Worm (Caenorhabditis elegans) whole organism, L2 larva: ENCODE measurements around the gene nos-2.

Experiments
- alr-1 ChIP-seq: fragments of 150-350 bp; optimal IDR thresholded peaks from 2 replicates; lab custom pipeline; 2014; ENCODE audit warnings: missing biosample characterization, missing genetic modification characterization
- nhr-11 ChIP-seq: fragments of 150-350 bp; optimal IDR thresholded peaks from 2 replicates; lab custom pipeline; 2014; ENCODE audit warnings: missing biosample characterization, missing genetic modification characterization
- nhr-21 ChIP-seq: fragments of 150-350 bp; optimal IDR thresholded peaks from 2 replicates; lab custom pipeline; 2014; ENCODE audit warnings: missing biosample characterization, missing genetic modification characterization
- ztf-11 ChIP-seq: sonication (generic microtip); optimal IDR thresholded peaks from 2 replicates; lab custom pipeline; 2017; ENCODE audit warnings: missing biosample characterization, missing genetic modification characterization

- no peak for TF ChIP-seq alr-1 (tag; lab: Kevin White, UChicago)
- no peak for TF ChIP-seq nhr-21 (tag; lab: Kevin White, UChicago)
- TF ChIP-seq ztf-11 (tag; lab: Kevin White, UChicago), result no peak
- TF ChIP-seq nhr-11, result no peak
Measured at ce11 chrII:7111012-7111656, 45.7 kb downstream of the nos-2 start.
